Worm (Caenorhabditis elegans): ENCODE data around the gene oxy-4.
A peak's percentile ranks its signal among the peaks of the same experiment; 100 is the strongest.

Gene oxy-4

ce11 chrIII:5126988-5127387 lies 31.6 kb downstream of the oxy-4 start:
- peak; percentile 75 for TF ChIP-seq tbx-2 (tag; optimal IDR thresholded peaks at IDR 0.05)
- no peak for TF ChIP-seq elt-3 (tag; optimal IDR thresholded peaks at IDR 0.05)
- no peak for TF ChIP-seq zag-1 (tag; optimal IDR thresholded peaks at IDR 0.05)

DNA sequence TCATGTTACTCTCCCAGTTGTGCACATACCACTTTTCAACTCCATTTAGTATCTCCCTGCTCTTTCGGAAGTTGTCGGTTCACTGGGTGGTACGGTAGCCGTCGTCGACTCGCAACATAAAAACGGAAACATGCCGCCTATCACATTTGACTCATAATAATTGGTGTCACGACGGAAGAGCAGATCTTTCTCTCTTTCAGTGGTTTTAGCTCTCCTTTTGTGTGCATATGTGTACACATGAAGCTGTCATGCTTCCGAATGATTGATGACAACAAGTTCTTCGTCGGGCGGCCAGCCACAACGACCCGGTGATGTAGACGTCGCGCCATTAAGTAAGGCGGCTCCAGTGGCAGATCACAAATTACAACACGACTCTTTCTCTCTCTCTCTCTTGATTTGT lies 32.8 kb downstream of the oxy-4 start:
- TF ChIP-seq ztf-11 (tag; optimal IDR thresholded peaks at IDR 0.05) (no peak), tbx-2 (tag; optimal IDR thresholded peaks at IDR 0.05) (peak; percentile 92)

ce11 chrIII:5124385-5124784 lies 34.2 kb downstream of the oxy-4 start:
- TF ChIP-seq lsy-12 (tag; optimal IDR thresholded peaks at IDR 0.05) (no peak), ZK546.5 (tag; optimal IDR thresholded peaks at IDR 0.05) (no peak), ceh-82 (tag; optimal IDR thresholded peaks at IDR 0.05) (no peak), lin-39 (tag; optimal IDR thresholded peaks at IDR 0.05) (no peak), ceh-16 (tag; optimal IDR thresholded peaks at IDR 0.05) (no peak), skn-1 (tag; optimal IDR thresholded peaks at IDR 0.05) (no peak), unc-62 (GFP tag; optimal IDR thresholded peaks at IDR 0.05) (no peak), mml-1 (tag; optimal IDR thresholded peaks at IDR 0.05) (no peak), ceh-28 (tag; optimal IDR thresholded peaks at IDR 0.05) (no peak), egl-5 (tag; optimal IDR thresholded peaks at IDR 0.05) (no peak), nhr-237 (tag; optimal IDR thresholded peaks at IDR 0.05) (no peak), eor-1 (tag; optimal IDR thresholded peaks at IDR 0.05) (no peak), fkh-2 (tag; optimal IDR thresholded peaks at IDR 0.05) (no peak)

DNA sequence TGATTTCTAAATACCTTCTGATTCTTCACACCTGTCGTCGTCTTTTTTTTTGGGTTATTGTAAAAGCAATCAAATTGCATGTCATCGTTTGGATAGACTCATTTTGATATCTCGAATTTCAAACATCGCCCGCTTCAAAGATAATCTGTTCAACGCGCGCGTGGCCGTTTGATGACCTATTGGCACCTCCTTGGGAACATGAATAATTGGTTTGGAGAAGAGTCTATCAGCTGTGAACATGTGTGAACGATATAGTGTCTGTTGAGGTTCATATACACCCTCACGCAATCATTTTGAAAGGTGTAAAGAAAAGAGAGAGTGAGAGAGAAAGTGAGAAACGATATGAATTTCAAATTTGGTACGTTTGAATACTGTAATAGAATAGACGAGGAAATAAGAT lies 38.0 kb downstream of the oxy-4 start:
- TF ChIP-seq skn-1 (tag; optimal IDR thresholded peaks at IDR 0.05): no peak
- TF ChIP-seq ceh-82 (tag; optimal IDR thresholded peaks at IDR 0.05): no peak
- TF ChIP-seq aly-2 (tag; optimal IDR thresholded peaks at IDR 0.05): no peak
- no peak for TF ChIP-seq lsy-12 (tag; optimal IDR thresholded peaks at IDR 0.05)
- no peak for TF ChIP-seq elt-1 (tag; optimal IDR thresholded peaks at IDR 0.05)
- no peak for TF ChIP-seq elt-2 (tag; optimal IDR thresholded peaks at IDR 0.05)
- no peak for TF ChIP-seq unc-62 (GFP tag; optimal IDR thresholded peaks at IDR 0.05)
- no peak for TF ChIP-seq fkh-2 (tag; optimal IDR thresholded peaks at IDR 0.05)
- no peak for TF ChIP-seq ceh-28 (tag; optimal IDR thresholded peaks at IDR 0.05)
- no peak for TF ChIP-seq nhr-12 (tag; optimal IDR thresholded peaks at IDR 0.05)
- no peak for TF ChIP-seq nhr-23 (tag; optimal IDR thresholded peaks at IDR 0.05)
- no peak for TF ChIP-seq tbx-2 (tag; optimal IDR thresholded peaks at IDR 0.05)
- TF ChIP-seq eor-1 (tag; optimal IDR thresholded peaks at IDR 0.05): no peak

- no peak for TF ChIP-seq ceh-9 (tag; optimal IDR thresholded peaks at IDR 0.05)
- peak; percentile 39 for TF ChIP-seq nhr-25 (tag; optimal IDR thresholded peaks at IDR 0.05)
- no peak for TF ChIP-seq aly-2 (tag; optimal IDR thresholded peaks at IDR 0.05)
- peak; percentile 63 for TF ChIP-seq elt-1 (tag; optimal IDR thresholded peaks at IDR 0.05)
- peak; percentile 40 for TF ChIP-seq unc-62 (GFP tag; optimal IDR thresholded peaks at IDR 0.05)
Observed at ce11 chrIII:5119063-5119462, 39.5 kb downstream of the oxy-4 start.

ce11 chrIII:5112998-5113397 lies 45.6 kb downstream of the oxy-4 start:
- peak; percentile 55 for TF ChIP-seq pqm-1 (tag; optimal IDR thresholded peaks at IDR 0.05)
- peak; percentile 65 for TF ChIP-seq elt-2 (tag; optimal IDR thresholded peaks at IDR 0.05)
- no peak for TF ChIP-seq lin-15B (tag; optimal IDR thresholded peaks at IDR 0.05)
- TF ChIP-seq nhr-77 (tag; optimal IDR thresholded peaks at IDR 0.05): no peak
- TF ChIP-seq unc-39 (tag; optimal IDR thresholded peaks at IDR 0.05): no peak
- TF ChIP-seq fkh-2 (tag; optimal IDR thresholded peaks at IDR 0.05): no peak

DNA sequence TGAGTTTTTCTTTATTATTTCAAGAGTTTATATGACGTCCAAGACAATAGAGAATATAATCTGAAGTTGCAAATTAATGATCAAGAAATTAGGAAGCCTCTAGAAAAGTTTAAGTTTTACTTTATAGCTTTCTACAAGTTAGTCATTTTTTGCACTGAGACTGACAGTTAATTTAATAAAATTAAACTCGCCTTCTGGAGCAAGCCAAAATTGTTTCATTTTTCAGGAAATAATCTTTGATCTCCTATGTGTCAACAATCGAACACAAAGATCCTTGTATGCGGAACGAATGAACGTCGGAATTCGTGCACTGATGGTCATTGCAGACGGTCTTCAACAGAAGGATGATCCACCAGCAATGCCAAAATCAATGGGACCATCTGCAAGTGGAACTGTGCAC lies 46.2 kb downstream of the oxy-4 start:
- TF ChIP-seq daf-12 (tag; optimal IDR thresholded peaks at IDR 0.05) (no peak), jun-1 (tag; optimal IDR thresholded peaks at IDR 0.05) (no peak), ama-1 (optimal IDR thresholded peaks at IDR 0.05) (no peak), elt-2 (tag; optimal IDR thresholded peaks at IDR 0.05) (no peak), nhr-28 (tag; optimal IDR thresholded peaks at IDR 0.05) (no peak), nhr-11 (tag; optimal IDR thresholded peaks at IDR 0.05) (no peak), lin-15B (tag; optimal IDR thresholded peaks at IDR 0.05) (no peak), aly-2 (tag; optimal IDR thresholded peaks at IDR 0.05) (no peak), nhr-67 (tag; optimal IDR thresholded peaks at IDR 0.05) (no peak), zag-1 (tag; optimal IDR thresholded peaks at IDR 0.05) (no peak), pha-4 (tag; optimal IDR thresholded peaks at IDR 0.05) (no peak), skn-1 (tag; optimal IDR thresholded peaks at IDR 0.05) (no peak)
